Fruit fly (Drosophila melanogaster): ENCODE measurements around the gene CG5274.

dm6 chr3L:20440902-20441429 is 13.5 kb upstream of the CG5274 start:
- TF ChIP-seq Pif1A (GFP tag; optimal IDR thresholded peaks at IDR 0.05) (no peak), Pif1B (GFP tag; optimal IDR thresholded peaks at IDR 0.05) (no peak), CG12605 (GFP tag; IDR thresholded peaks at IDR 0.05) (no peak)

All from whole organism, pupa.